Worm (Caenorhabditis elegans) whole organism, dauer: ENCODE results near the gene cyp-33C9.
"Not testable (repeated sequence)": the region's sequence is repeated elsewhere in the genome, so short reads cannot be mapped to it uniquely, and the experiment has no call there.

ENCODE experiments used
- unc-62 ChIP-seq: sonication (generic microtip); optimal IDR thresholded peaks from 2 replicates; lab custom pipeline; 2017; ENCODE audit warnings: missing biosample characterization, missing genetic modification reagents, missing genetic modification characterization

The cyp-33C9 gene

DNA sequence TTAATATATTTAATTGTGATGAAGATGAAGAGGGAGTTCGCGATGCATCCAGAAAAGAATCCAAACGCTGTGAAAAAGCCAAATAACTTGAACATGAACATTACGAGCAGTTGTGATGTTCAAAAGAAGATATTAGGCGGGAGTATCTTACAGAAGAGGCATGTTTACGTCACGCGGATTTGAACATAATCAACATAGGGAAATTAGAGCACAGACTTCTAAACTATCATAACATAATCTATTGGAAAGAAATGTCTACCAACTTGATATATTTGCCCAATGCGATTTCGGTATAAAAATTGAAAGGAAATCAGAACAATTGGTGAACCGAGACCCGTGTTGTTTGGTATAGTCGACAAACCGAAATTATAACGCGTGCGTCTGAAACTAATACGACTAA, 9.8 kb upstream of the cyp-33C9 start, which contains the start of gene str-66:
TSS of gene str-66 (minus strand) at position 101 of the 400 bp plus-strand sequence.
- no peak for TF ChIP-seq unc-62

DNA sequence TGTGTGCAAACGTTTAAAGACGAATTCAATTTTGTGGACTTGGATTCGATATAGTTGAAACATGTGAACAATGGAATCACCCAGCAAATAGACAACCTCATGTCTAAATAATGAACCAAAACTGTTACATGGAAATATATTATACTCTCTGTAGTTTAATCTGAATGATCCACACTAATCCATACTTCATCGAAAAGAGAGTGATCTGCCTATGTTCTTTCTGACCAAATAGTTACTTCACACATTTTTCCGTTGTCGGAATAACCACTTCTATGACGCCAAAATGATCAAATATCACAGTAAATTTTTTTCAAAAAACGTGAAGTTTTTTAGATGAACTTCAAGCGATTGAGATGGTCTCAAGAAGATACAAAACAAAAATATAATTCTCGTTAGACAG, 7.7 kb upstream of the cyp-33C9 start, which contains the start of gene Y73C8C.4:
TSS of gene Y73C8C.4 (minus strand) at position 101 of the 400 bp plus-strand sequence.
- TF ChIP-seq unc-62: not testable (repeated sequence)

DNA sequence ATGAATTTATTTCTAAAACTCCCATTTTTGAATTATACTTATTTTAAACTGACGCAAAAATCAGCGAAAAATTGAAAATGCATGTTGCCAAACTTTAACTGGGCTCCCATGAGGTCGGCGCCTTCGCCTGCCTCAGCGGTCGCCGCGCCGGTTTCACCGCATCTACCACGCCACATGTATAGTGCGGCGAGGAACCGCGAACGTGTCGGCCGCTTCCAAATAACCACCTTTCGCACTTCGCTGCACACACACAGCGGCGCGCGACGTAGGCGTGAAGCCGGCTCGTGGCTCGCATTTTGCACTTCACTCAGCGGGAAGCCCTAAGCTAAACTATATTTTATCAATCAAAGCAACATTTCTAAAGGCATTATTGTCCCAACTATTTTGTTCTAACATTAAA, 6.2 kb upstream of the cyp-33C9 start:
- no peak for TF ChIP-seq unc-62

DNA sequence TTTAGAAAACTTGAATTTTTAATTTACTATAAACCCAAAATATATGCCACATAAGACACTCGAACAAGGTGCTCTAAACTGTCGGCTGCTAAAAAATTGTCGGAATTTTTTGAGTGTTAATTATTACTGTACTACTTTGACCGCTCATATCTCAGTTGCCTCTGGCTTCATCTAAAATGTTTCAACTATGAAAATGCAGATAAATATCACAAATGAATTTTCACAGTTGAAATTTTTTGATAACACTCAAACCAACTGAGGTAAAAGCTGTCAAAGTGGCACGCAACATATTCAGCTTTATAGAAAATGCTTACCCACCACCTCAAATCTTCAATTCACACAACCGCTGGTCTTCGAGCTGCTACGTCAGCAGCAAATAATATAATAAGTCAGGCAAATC, 5.6 kb downstream of the cyp-33C9 start, which contains the start of gene acs-21:
TSS of gene acs-21 (plus strand) at position 301 of the 400 bp plus-strand sequence.
- TF ChIP-seq unc-62: no peak

DNA sequence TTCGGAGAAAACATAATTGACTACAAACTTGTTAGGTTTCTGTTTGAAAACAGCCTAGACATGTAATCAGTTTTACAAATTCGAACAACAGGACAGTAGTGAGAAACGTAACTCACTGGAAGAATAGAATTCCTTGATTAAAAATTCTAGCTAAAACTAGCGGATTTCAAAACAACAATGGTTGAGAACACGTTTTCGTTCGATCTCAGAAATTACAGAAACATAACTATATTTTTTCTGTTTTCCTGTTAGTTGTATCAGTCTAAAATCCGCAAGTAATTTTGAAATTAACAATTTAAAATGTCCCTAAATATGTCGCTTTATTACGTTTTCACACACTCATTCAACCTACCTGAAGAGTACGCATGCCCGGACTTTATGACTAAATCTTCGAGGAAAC, 8.1 kb downstream of the cyp-33C9 start, which contains the start of gene srt-8:
TSS of gene srt-8 (plus strand) at position 301 of the 400 bp plus-strand sequence.
- TF ChIP-seq unc-62: no peak

DNA sequence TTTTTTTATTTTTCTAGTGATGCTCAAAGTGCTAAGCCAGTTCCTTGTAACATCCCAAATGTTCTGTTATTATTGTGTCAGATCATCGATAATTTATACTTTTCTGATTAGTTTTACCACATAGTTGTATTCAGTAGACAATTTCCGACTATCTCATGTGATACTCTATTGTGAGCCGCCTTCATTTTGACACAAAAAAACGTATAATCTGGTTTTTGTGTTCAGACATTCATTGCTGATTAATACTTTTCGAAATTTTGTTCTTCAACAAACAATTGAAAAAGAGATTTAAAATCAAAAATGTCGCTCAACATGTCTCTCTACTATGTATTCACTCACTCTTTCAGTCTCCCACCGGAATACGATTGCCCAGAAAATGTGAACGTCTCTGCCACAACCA, 12.9 kb downstream of the cyp-33C9 start, which contains the start of gene srt-7:
TSS of gene srt-7 (plus strand) at position 301 of the 400 bp plus-strand sequence.
- no peak for TF ChIP-seq unc-62

DNA sequence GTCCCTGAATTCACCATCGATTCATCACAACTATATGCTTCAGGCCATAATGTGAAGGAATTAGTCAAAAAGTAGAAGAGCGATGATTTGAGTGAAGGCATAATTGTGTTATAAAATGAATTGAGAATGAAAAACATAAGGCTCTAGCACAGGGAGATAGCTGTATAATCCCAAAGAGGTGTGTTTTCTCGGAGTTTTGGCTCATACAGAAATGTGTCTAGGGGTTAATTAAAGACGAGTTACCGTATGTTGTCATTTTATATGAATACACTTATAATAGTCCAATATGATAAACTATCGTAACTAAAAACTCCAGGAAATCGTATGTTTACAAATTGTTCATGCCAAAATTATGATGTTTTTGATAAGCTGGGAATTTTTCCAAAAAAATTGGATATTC, 13.6 kb downstream of the cyp-33C9 start, which contains the start of gene srt-5:
TSS of gene srt-5 (minus strand) at position 101 of the 400 bp plus-strand sequence.
- no peak for TF ChIP-seq unc-62

DNA sequence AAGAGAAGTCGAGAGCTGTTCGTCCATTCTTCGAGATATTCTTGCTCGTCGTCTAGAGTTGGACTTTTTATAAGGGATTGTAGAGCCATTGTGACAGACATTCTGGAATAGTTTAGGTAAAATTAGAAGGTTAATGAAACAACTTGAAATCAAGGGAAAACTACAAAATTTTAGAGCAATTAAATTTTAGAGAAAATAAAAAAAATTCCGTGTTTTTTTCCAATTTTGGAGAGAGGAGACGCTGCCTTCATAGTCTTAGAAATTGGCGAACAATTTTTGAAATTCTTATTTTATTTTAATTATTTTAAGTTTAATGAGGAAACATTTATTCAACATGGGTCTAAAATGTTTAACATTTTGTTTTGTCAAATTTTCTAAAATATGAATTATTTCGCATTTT, 22.8 kb downstream of the cyp-33C9 start, which contains the start of gene C50H11.13:
TSS of gene C50H11.13 (minus strand) at position 101 of the 400 bp plus-strand sequence.
- no peak for TF ChIP-seq unc-62

DNA sequence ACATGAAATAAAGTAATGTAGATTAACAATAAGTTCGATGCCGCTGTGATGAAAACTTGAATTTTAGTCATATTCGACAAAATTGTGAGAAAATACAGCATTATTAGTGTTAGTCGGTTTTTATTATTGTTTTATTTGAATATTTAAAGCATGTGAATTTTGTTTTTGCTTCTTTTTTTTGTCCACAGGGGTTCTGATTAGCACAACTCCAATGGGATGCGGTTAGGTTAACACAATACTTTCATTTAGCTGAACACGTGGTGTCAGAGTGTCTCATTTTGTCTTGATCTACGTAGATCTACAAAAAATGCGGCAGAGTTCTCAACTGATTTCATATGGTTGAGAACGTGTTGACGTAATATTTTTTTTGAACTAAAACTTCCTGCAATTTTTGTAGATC, 25.3 kb downstream of the cyp-33C9 start, which contains the start of gene str-40:
TSS of gene str-40 (minus strand) at position 101 of the 400 bp plus-strand sequence.
- no peak for TF ChIP-seq unc-62

DNA sequence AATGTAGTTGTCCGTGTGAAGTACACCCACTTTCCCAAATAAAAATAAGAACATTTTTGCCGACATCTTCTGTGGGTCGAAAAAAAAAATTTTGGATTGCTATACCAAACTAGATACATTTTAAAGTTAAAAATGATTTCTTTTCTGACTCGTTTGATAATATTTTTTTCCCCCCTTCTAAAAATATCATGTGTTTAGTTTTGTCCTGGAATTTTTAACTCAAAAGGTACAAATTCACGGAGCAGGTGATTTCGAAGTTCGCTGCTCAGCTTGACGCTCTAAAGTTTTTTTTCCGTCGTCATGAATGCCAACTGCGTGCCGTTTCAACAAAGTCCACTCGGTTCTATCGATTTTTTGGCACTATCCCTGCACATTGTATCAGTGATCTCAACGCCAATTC, 28.4 kb downstream of the cyp-33C9 start, which contains the start of gene srh-185:
TSS of gene srh-185 (plus strand) at position 301 of the 400 bp plus-strand sequence.
- no peak for TF ChIP-seq unc-62

DNA sequence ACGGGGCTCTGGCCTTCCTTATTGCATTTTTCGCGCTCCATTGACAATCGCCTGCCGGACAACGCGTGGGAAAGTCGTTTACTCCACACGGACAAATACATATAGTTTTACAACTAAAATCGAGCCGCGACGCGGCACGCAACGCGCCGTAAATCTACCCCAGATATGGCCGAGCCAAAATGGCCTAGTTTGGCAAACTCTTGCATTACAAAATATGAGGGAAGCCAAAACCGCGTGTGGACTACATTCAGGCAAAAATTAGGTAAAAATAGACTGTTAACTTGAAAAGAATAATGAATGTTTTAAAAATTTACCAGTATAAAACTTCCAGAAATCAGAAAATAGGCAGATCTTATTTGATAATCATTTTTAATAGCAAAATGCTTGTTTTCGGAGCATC, 29.9 kb downstream of the cyp-33C9 start, which contains the start of gene srt-16:
TSS of gene srt-16 (minus strand) at position 101 of the 400 bp plus-strand sequence.
- TF ChIP-seq unc-62: not testable (repeated sequence)

DNA sequence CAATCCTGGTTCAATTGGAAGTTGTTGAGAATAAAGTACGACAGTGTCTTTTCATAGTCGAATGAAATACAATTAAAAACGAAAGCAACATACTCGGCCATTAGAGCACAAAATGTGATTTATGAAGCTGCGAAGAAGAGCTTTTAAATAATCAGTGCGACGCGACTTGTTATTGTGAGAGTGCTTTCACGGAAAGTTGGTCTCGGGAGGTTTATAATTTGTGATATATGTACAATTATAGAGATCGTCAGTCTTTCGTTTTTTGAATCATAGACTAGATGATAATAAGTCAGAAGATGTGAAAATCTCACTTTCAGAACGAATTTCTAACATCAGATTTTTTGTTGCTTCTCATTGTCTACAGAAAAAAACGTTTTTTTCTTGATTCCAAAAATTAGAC, 32.3 kb downstream of the cyp-33C9 start, which contains the start of gene srt-15:
TSS of gene srt-15 (minus strand) at position 101 of the 400 bp plus-strand sequence.
- no peak for TF ChIP-seq unc-62

DNA sequence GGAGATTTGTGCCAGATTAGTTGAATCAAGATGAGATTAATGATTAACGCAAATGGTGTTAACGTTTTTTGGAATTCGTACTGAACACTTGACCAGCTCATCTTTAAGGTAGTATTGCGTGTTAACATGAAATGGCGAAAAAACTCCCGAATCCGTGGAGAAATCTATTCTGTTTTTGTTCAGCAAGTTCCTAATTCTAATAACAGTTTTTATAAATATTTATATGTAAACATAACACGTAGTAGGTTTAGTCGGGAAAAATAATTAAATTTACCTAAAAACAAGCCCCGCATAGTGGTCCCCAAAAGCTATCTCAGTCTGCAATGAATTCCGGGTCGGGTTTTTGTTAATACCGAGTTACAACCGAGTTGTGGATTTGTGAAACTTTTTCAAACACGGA, 35.4 kb downstream of the cyp-33C9 start, which contains the start of gene str-244:
TSS of gene str-244 (minus strand) at position 101 of the 400 bp plus-strand sequence.
- no peak for TF ChIP-seq unc-62

DNA sequence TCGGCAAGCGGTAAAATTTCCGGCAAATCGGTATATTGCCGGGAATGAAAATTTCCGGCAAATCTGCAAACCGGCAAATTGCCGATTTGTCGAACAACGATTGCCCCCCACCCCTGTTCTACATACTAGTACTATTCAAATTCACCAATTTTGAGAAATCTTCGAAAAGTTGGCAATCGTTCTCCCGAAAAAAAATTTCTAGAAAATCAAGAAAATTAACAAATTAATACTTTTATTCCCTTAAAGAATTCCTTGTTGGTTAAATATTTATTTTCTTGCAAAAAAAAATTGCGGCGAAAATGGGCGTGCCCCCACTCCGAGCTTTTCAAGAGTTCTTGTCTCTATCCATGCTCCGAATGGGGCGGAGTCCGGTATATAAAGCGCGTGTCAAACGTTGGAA, 40.1 kb downstream of the cyp-33C9 start, which contains the start of gene C50H11.8:
TSS of gene C50H11.8 (plus strand) at position 301 of the 400 bp plus-strand sequence.
- TF ChIP-seq unc-62: no peak

DNA sequence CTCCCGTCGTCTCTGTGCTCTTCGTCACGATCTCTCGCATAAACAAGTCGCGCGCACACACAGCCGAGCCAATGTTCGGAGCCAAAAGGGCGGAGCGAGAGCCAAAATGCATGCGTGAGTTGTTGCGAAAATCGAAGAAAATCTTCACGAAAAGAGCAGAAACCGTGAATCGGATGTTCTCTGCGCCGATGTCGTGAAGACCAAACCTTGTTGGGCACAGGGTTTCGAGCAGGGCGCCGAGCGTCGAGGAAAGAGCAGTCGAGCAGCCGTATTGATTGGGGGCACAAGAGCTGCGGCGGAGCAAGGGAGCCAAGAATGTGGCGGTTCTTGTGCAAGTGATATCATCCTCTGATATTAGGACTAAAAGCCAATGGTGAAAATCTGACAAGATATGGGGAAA, 48.0 kb downstream of the cyp-33C9 start:
- TF ChIP-seq unc-62: no peak

DNA sequence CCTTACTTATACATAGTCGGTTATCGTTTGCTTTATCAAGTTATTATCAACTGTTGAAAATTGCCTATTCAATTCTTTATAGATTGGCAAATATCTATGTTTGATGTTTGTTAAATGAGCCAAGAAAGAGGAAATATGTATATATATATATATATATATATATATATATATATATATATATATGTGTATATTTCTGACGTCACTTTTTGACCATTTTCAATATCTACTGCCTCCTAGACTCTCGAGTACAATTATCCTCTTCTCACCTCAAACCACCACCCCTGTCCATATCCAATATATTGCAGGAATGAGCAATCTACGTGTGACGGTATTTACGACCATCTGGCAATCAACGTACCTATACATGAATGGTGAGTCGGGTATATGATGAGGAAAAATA, 49.5 kb downstream of the cyp-33C9 start, which contains the start of gene F59D6.1:
TSS of gene F59D6.1 (plus strand) at position 301 of the 400 bp plus-strand sequence.
- TF ChIP-seq unc-62: no peak
